Worm (Caenorhabditis elegans): ENCODE results near the gene clec-180.

clec-180 gene

DNA sequence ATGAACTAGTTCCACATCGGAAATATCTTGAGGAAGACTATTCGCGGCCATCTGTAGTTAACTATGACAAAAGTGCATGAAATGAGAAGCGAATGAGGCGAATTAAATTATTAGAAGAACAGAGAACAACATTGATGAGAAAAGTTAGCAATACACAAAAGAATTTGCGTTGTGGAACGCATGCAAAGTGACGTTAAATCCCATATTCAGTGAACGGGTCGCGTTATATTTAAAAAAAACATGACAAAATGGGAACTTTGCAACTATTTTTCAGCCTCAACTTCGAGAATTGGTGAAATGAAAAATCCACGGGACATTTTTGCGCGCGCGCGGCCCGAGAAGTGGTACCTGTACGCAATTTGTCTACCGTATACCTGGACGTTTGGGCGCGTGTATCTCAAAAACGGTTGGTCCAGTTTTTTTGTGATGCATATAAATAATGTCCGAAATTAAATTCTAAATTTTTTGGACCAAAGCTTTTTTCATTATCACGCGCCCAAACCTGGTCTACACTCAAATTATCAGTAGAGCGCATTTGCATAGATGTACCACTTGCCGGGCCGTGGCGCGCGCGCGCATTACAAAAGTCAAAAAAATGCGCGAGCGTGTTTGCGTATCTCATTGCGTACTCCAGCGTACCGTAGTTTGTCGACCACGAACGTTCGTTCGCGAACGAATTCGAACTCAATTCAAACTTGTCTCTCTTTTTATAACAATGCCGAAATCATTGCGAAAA is 20.7 kb upstream of the clec-180 start, which contains the start of the genes cdd-2 and oef-1:
Gene cdd-2 (minus strand): TSS at position 51 of the 736 bp plus-strand sequence.
Gene oef-1 (plus strand): TSS at position 575 of the 736 bp plus-strand sequence.
- TF ChIP-seq ceh-45 (GFP tag; IDR thresholded peaks at IDR 0.05) (no peak), hlh-8 (tag; optimal IDR thresholded peaks at IDR 0.05) (no peak), hlh-13 (GFP tag; optimal IDR thresholded peaks at IDR 0.05) (no peak)

- TF ChIP-seq hlh-30 (tag; optimal IDR thresholded peaks at IDR 0.05; ENCODE audit: insufficient read depth): no peak
- no peak for TF ChIP-seq ceh-48 (tag; optimal IDR thresholded peaks at IDR 0.05)
- no peak for TF ChIP-seq fax-1 (tag; optimal IDR thresholded peaks at IDR 0.05)
- peak; percentile 1 for TF ChIP-seq tbx-2 (tag; optimal IDR thresholded peaks at IDR 0.05)
- TF ChIP-seq gmeb-2 (tag; optimal IDR thresholded peaks at IDR 0.05): no peak
These were observed 18.8 kb upstream of the clec-180 start for ce11 chrIV:7549844-7550243.

DNA sequence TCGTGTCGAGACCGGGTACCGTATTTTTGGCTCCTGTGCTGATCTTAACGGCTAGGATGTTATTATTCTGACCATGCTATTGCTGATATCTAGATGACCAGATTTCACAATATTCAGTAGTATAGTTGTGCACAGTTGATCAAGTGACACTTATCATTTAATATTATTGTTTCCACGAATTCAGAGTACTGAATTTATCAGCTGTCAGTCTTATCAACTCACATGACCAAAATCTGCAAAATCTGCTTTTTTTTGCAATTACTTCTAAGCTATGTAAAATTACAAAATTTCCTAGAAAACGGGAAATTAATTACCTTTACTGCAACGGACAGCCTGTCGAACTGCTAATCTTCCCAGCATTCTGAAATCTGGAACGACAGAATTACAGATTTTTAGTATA is 18.2 kb upstream of the clec-180 start, which contains the start of gene pam-1:
Gene pam-1 (minus strand): TSS at position 368 of the 400 bp plus-strand sequence.
- TF ChIP-seq eyg-1 (tag; optimal IDR thresholded peaks at IDR 0.05) (no peak), elt-2 (tag; optimal IDR thresholded peaks at IDR 0.05) (no peak), ref-2 (tag; optimal IDR thresholded peaks at IDR 0.05) (no peak), ceh-2 (tag; optimal IDR thresholded peaks at IDR 0.05) (no peak), pha-4 (tag; optimal IDR thresholded peaks at IDR 0.05) (no peak), pqm-1 (tag; optimal IDR thresholded peaks at IDR 0.05) (no peak), ama-1 (optimal IDR thresholded peaks at IDR 0.05) (no peak), che-1 (tag; optimal IDR thresholded peaks at IDR 0.05) (no peak), K09A11.1 (tag; optimal IDR thresholded peaks at IDR 0.05; ENCODE audit: insufficient read depth) (no peak), pros-1 (tag; optimal IDR thresholded peaks at IDR 0.05) (no peak), ceh-6 (GFP tag; optimal IDR thresholded peaks at IDR 0.05) (no peak), tbx-7 (tag; optimal IDR thresholded peaks at IDR 0.05) (no peak), ceh-22 (tag; optimal IDR thresholded peaks at IDR 0.05) (no peak), sox-2 (GFP tag; IDR thresholded peaks at IDR 0.05) (no peak), unc-55 (GFP tag; optimal IDR thresholded peaks at IDR 0.05) (no peak), ceh-30 (tag; optimal IDR thresholded peaks at IDR 0.05) (no peak), mec-3 (tag; optimal IDR thresholded peaks at IDR 0.05; ENCODE audit: borderline replicate concordance) (no peak), sox-4 (tag; optimal IDR thresholded peaks at IDR 0.05) (no peak)

- TF ChIP-seq pax-1 (tag; optimal IDR thresholded peaks at IDR 0.05) (no peak), ceh-2 (tag; optimal IDR thresholded peaks at IDR 0.05) (no peak), pros-1 (tag; optimal IDR thresholded peaks at IDR 0.05) (no peak), unc-86 (tag; optimal IDR thresholded peaks at IDR 0.05) (no peak), K09A11.1 (tag; optimal IDR thresholded peaks at IDR 0.05; ENCODE audit: insufficient read depth) (no peak), elt-4 (tag; optimal IDR thresholded peaks at IDR 0.05) (no peak), Y22D7AL.16 (tag; optimal IDR thresholded peaks at IDR 0.05) (no peak), ref-2 (tag; optimal IDR thresholded peaks at IDR 0.05) (no peak), odd-2 (tag; optimal IDR thresholded peaks at IDR 0.05) (no peak), dve-1 (tag; optimal IDR thresholded peaks at IDR 0.05) (no peak), fkh-10 (GFP tag; optimal IDR thresholded peaks at IDR 0.05) (no peak)
These were observed 17.4 kb upstream of the clec-180 start for ce11 chrIV:7551254-7551653.

DNA sequence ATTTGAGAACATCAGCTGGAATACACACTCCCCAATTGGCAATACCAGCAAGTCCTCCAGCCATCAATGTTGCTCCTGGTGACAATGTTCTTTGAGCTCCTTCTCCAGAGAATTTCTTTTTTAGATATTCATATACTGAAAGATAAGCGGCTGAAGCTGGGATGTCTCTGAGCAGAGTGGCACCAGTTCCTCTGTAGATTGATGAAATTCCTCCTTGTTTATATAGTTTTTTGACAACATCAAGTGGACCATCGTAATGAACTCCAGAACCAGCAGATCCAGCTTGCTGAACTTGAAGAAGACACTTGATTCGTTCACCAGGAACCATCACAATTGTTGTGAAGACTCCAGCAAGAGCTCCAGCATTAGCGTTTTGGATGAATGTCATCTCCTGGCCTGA is 16.6 kb upstream of the clec-180 start:
- TF ChIP-seq npax-4 (tag; optimal IDR thresholded peaks at IDR 0.05) (no peak), nhr-232 (tag; optimal IDR thresholded peaks at IDR 0.05) (no peak), hlh-13 (GFP tag; optimal IDR thresholded peaks at IDR 0.05) (no peak), elt-2 (tag; optimal IDR thresholded peaks at IDR 0.05) (no peak), ceh-6 (GFP tag; optimal IDR thresholded peaks at IDR 0.05) (no peak), rnt-1 (tag; optimal IDR thresholded peaks at IDR 0.05) (no peak), pha-2 (tag; optimal IDR thresholded peaks at IDR 0.05) (no peak), syd-9 (tag; optimal IDR thresholded peaks at IDR 0.05) (no peak), elt-4 (tag; optimal IDR thresholded peaks at IDR 0.05) (no peak)

All from whole organism, late embryonic.